Worm (Caenorhabditis elegans) whole organism, young adult: ENCODE measurements around the gene npr-29.

Source experiments
- B0261.1 ChIP-seq: sonication (generic microtip); optimal IDR thresholded peaks from 2 replicates; lab custom pipeline; 2016; ENCODE audit warnings: mild to moderate bottlenecking, missing genetic modification characterization, moderate library complexity, missing compliant biosample characterization
- B0336.3 ChIP-seq: fragments of 200-800 bp; sonication (Bioruptor generic); IDR thresholded peaks from 2 replicates; pipeline ENCODE4 v1.3.6; 2022; ENCODE audit warnings: missing genetic modification characterization, missing compliant biosample characterization
- D2030.7 ChIP-seq: fragments of 200-800 bp; sonication (Bioruptor generic); IDR thresholded peaks from 2 replicates; pipeline ENCODE4 v1.3.6; 2022; ENCODE audit warnings: missing genetic modification reagents, missing genetic modification characterization, missing compliant biosample characterization
- F23B12.7 ChIP-seq: sonication (generic microtip); optimal IDR thresholded peaks from 2 replicates; lab custom pipeline; 2017; ENCODE audit warnings: missing genetic modification characterization, mild to moderate bottlenecking, missing compliant biosample characterization, antibody characterized with exemption, moderate library complexity; ENCODE audit not compliant: insufficient read depth
- F37B4.10 ChIP-seq: fragments of 200-800 bp; sonication (Bioruptor generic); IDR thresholded peaks from 2 replicates; pipeline ENCODE4 v1.3.6; 2022; ENCODE audit warnings: missing genetic modification characterization, missing compliant biosample characterization
- F39B2.1 ChIP-seq: fragments of 200-800 bp; sonication (Bioruptor generic); IDR thresholded peaks from 2 replicates; pipeline ENCODE4 v1.3.6; 2022; ENCODE audit warnings: missing genetic modification reagents, missing genetic modification characterization, missing compliant biosample characterization
- F49E8.2 ChIP-seq: sonication (generic microtip); optimal IDR thresholded peaks from 3 replicates; lab custom pipeline; 2017; ENCODE audit warnings: missing genetic modification characterization, mild to moderate bottlenecking, missing compliant biosample characterization, antibody characterized with exemption, moderate library complexity; ENCODE audit not compliant: insufficient read depth
- K11D2.4 ChIP-seq: fragments of 200-800 bp; sonication (Bioruptor generic); IDR thresholded peaks from 2 replicates; pipeline ENCODE4 v1.3.6; 2022; ENCODE audit warnings: missing genetic modification reagents, missing genetic modification characterization, missing compliant biosample characterization
- T07F8.4 ChIP-seq: sonication (generic microtip); optimal IDR thresholded peaks from 2 replicates; lab custom pipeline; 2016; ENCODE audit warnings: mild to moderate bottlenecking, missing genetic modification characterization, moderate library complexity, missing compliant biosample characterization
- Y79H2A.3 ChIP-seq: fragments of 200-800 bp; sonication (Bioruptor generic); conservative IDR thresholded peaks from 2 replicates; pipeline ENCODE4 v1.3.6; 2022; ENCODE audit warnings: missing genetic modification reagents, missing genetic modification characterization, missing compliant biosample characterization
- ZK185.1 ChIP-seq: sonication (generic microtip); optimal IDR thresholded peaks from 2 replicates; lab custom pipeline; 2016; ENCODE audit warnings: mild to moderate bottlenecking, missing genetic modification characterization, missing compliant biosample characterization; ENCODE audit not compliant: poor library complexity, severe bottlenecking
- attf-3 ChIP-seq: fragments of 200-800 bp; sonication (Bioruptor generic); conservative IDR thresholded peaks from 2 replicates; pipeline ENCODE4 v1.3.6; 2022; ENCODE audit warnings: missing genetic modification reagents, missing genetic modification characterization, missing compliant biosample characterization
- attf-5 ChIP-seq: fragments of 200-800 bp; sonication (Bioruptor generic); optimal IDR thresholded peaks from 2 replicates; lab custom pipeline; 2018; ENCODE audit warnings: mild to moderate bottlenecking, missing genetic modification characterization, missing compliant biosample characterization
- ccch-3 ChIP-seq: fragments of 200-800 bp; sonication (Bioruptor generic); optimal IDR thresholded peaks from 2 replicates; lab custom pipeline; 2018; ENCODE audit warnings: mild to moderate bottlenecking, missing genetic modification characterization, missing compliant biosample characterization
- cebp-2 ChIP-seq: fragments of 200-800 bp; sonication (Bioruptor generic); IDR thresholded peaks from 2 replicates; pipeline ENCODE4 v1.3.6; 2022; ENCODE audit warnings: missing genetic modification characterization, missing compliant biosample characterization
- ceh-79 ChIP-seq: sonication (generic microtip); optimal IDR thresholded peaks from 2 replicates; lab custom pipeline; 2017; ENCODE audit warnings: mild to moderate bottlenecking, missing genetic modification characterization, missing compliant biosample characterization
- ceh-91 ChIP-seq: fragments of 200-800 bp; sonication (Bioruptor generic); IDR thresholded peaks from 2 replicates; pipeline ENCODE4 v1.3.6; 2022; ENCODE audit warnings: missing genetic modification reagents, missing genetic modification characterization, missing compliant biosample characterization
- dpff-1 ChIP-seq: sonication (generic microtip); optimal IDR thresholded peaks from 2 replicates; lab custom pipeline; 2017; ENCODE audit warnings: mild to moderate bottlenecking, missing genetic modification characterization, missing compliant biosample characterization
- ekl-4 ChIP-seq: fragments of 200-800 bp; sonication (Bioruptor generic); IDR thresholded peaks from 2 replicates; pipeline ENCODE4 v1.3.6; 2022; ENCODE audit warnings: missing genetic modification reagents, missing genetic modification characterization, missing compliant biosample characterization
- gei-17 ChIP-seq: fragments of 200-800 bp; sonication (Bioruptor generic); optimal IDR thresholded peaks from 2 replicates; lab custom pipeline; 2018; ENCODE audit warnings: mild to moderate bottlenecking, missing genetic modification characterization, missing compliant biosample characterization
- him-1 ChIP-seq: sonication (generic microtip); optimal IDR thresholded peaks from 2 replicates; lab custom pipeline; 2016; ENCODE audit warnings: missing genotype, missing genetic modification reagents, missing genetic modification characterization, missing compliant biosample characterization
- hmg-1.2 ChIP-seq: fragments of 200-800 bp; sonication (Bioruptor generic); IDR thresholded peaks from 2 replicates; pipeline ENCODE4 v1.3.6; 2022; ENCODE audit warnings: missing genetic modification reagents, missing genetic modification characterization, missing compliant biosample characterization
- hmg-20 ChIP-seq: fragments of 200-800 bp; sonication (Bioruptor generic); IDR thresholded peaks from 2 replicates; pipeline ENCODE4 v1.3.6; 2022; ENCODE audit warnings: missing genetic modification reagents, missing genetic modification characterization, missing compliant biosample characterization
- let-607 ChIP-seq, 2 experiments: fragments of 200-800 bp in 1 of 2; sonication (Bioruptor generic) in 1 of 2; sonication (generic microtip) in 1 of 2; optimal IDR thresholded peaks; 2 replicates each; lab custom pipeline; 2016 to 2018; ENCODE audit warnings: mild to moderate bottlenecking in 2 of 2, missing compliant biosample characterization in 2 of 2, missing genetic modification characterization in 2 of 2, moderate library complexity in 2 of 2, missing genotype in 1 of 2
- lin-35 ChIP-seq, 3 experiments: fragments of 150-350 bp in 2 of 3; sonication (generic microtip) in 1 of 3; optimal IDR thresholded peaks; 2 replicates each; lab custom pipeline; 2014 to 2018; ENCODE audit warnings: missing biosample characterization in 3 of 3, missing genetic modification characterization in 3 of 3, missing genetic modification reagents in 3 of 3
- lin-40 ChIP-seq: sonication (generic microtip); optimal IDR thresholded peaks from 2 replicates; lab custom pipeline; 2016; ENCODE audit warnings: missing genetic modification characterization, mild to moderate bottlenecking, missing compliant biosample characterization, missing genotype, missing genetic modification reagents
- lir-1 ChIP-seq: fragments of 200-800 bp; sonication (Bioruptor generic); conservative IDR thresholded peaks from 2 replicates; pipeline ENCODE4 v1.3.6; 2022; ENCODE audit warnings: missing genetic modification reagents, missing genetic modification characterization, missing compliant biosample characterization
- lsl-1 ChIP-seq: fragments of 200-800 bp; sonication (Bioruptor generic); optimal IDR thresholded peaks from 2 replicates; lab custom pipeline; 2018; ENCODE audit warnings: mild to moderate bottlenecking, missing genetic modification characterization, moderate library complexity, missing compliant biosample characterization
- madf-6 ChIP-seq: fragments of 200-800 bp; sonication (Bioruptor generic); IDR thresholded peaks from 2 replicates; pipeline ENCODE4 v1.3.6; 2022; ENCODE audit warnings: missing genetic modification reagents, missing genetic modification characterization, missing compliant biosample characterization
- madf-8 ChIP-seq: fragments of 200-800 bp; sonication (Bioruptor generic); conservative IDR thresholded peaks from 2 replicates; pipeline ENCODE4 v1.3.6; 2022; ENCODE audit warnings: missing genetic modification reagents, missing genetic modification characterization, missing compliant biosample characterization
- mcd-1 ChIP-seq: fragments of 200-800 bp; sonication (Bioruptor generic); IDR thresholded peaks from 2 replicates; pipeline ENCODE4 v1.3.6; 2022; ENCODE audit warnings: missing genetic modification reagents, missing genetic modification characterization, missing compliant biosample characterization
- nhr-80 ChIP-seq: sonication (generic microtip); optimal IDR thresholded peaks from 2 replicates; lab custom pipeline; 2016; ENCODE audit warnings: missing genetic modification characterization, missing compliant biosample characterization
- rcor-1 ChIP-seq: fragments of 200-800 bp; sonication (Bioruptor generic); IDR thresholded peaks from 2 replicates; pipeline ENCODE4 v1.3.6; 2022; ENCODE audit warnings: missing genetic modification reagents, missing genetic modification characterization, missing compliant biosample characterization
- repo-1 ChIP-seq: sonication (generic microtip); optimal IDR thresholded peaks from 2 replicates; lab custom pipeline; 2017; ENCODE audit warnings: mild to moderate bottlenecking, missing genetic modification characterization, missing compliant biosample characterization
- snpc-1.1 ChIP-seq: sonication (generic microtip); optimal IDR thresholded peaks from 2 replicates; lab custom pipeline; 2017; ENCODE audit warnings: missing genetic modification characterization, mild to moderate bottlenecking, missing compliant biosample characterization, antibody characterized with exemption, moderate library complexity, missing genotype, missing genetic modification reagents; ENCODE audit not compliant: insufficient read depth
- snpc-1.3 ChIP-seq: sonication (generic microtip); optimal IDR thresholded peaks from 2 replicates; lab custom pipeline; 2017; ENCODE audit warnings: missing genetic modification characterization, mild to moderate bottlenecking, missing compliant biosample characterization, antibody characterized with exemption, moderate library complexity, missing genotype, missing genetic modification reagents; ENCODE audit not compliant: insufficient read depth
- snpc-4 ChIP-seq, 5 experiments: fragments of 150-350 bp in 1 of 5; sonication (generic microtip) in 4 of 5; optimal IDR thresholded peaks; 2 replicates each; lab custom pipeline; 2014 to 2018; ENCODE audit warnings: missing genetic modification characterization in 5 of 5, missing biosample characterization in 3 of 5, antibody characterized with exemption in 2 of 5, mild to moderate bottlenecking in 2 of 5, missing compliant biosample characterization in 2 of 5, missing genotype in 2 of 5, moderate library complexity in 2 of 5, missing genetic modification reagents in 1 of 5
- somi-1 ChIP-seq: fragments of 200-800 bp; sonication (Bioruptor generic); optimal IDR thresholded peaks from 2 replicates; lab custom pipeline; 2018; ENCODE audit warnings: mild to moderate bottlenecking, missing genetic modification characterization, missing compliant biosample characterization
- tbx-9 ChIP-seq: sonication (generic microtip); optimal IDR thresholded peaks from 2 replicates; lab custom pipeline; 2016; ENCODE audit warnings: borderline replicate concordance, missing genetic modification characterization, inconsistent platforms, missing compliant biosample characterization
- unc-130 ChIP-seq: sonication (generic microtip); optimal IDR thresholded peaks from 2 replicates; lab custom pipeline; 2016; ENCODE audit warnings: missing genetic modification reagents, missing genetic modification characterization, missing compliant biosample characterization
- xnd-1 ChIP-seq: sonication (generic microtip); optimal IDR thresholded peaks from 2 replicates; lab custom pipeline; 2016; ENCODE audit warnings: missing genotype, missing genetic modification reagents, missing genetic modification characterization, missing compliant biosample characterization
- zim-3 ChIP-seq: sonication (generic microtip); optimal IDR thresholded peaks from 2 replicates; lab custom pipeline; 2017; ENCODE audit warnings: mild to moderate bottlenecking, missing genetic modification characterization, moderate library complexity, missing compliant biosample characterization
- ztf-18 ChIP-seq: sonication (generic microtip); optimal IDR thresholded peaks from 2 replicates; lab custom pipeline; 2016; ENCODE audit warnings: missing genotype, mild to moderate bottlenecking, missing genetic modification characterization, missing compliant biosample characterization
- ztf-22 ChIP-seq: fragments of 200-800 bp; sonication (Bioruptor generic); optimal IDR thresholded peaks from 2 replicates; lab custom pipeline; 2018; ENCODE audit warnings: mild to moderate bottlenecking, missing genetic modification characterization, moderate library complexity, missing compliant biosample characterization
- ztf-26 ChIP-seq: sonication (generic microtip); optimal IDR thresholded peaks from 2 replicates; lab custom pipeline; 2017; ENCODE audit warnings: missing genetic modification characterization, missing compliant biosample characterization
- ztf-6 ChIP-seq: fragments of 200-800 bp; sonication (Bioruptor generic); IDR thresholded peaks from 2 replicates; pipeline ENCODE4 v1.3.6; 2022; ENCODE audit warnings: missing genetic modification reagents, missing genetic modification characterization, missing compliant biosample characterization

Gene npr-29

ce11 chrIII:9228722-9229121 lies 13.5 kb upstream of the npr-29 start, which contains the start of gene rnr-1 (continued):
- no peak for TF ChIP-seq F23B12.7 (tag; lab: Kevin White, UChicago)
- no peak for TF ChIP-seq gei-17 (GFP tag; lab: Kevin White, UChicago)
- peak; percentile 98 for TF ChIP-seq madf-6 (GFP tag; lab: Robert Waterston, UW)
- TF ChIP-seq madf-8 (GFP tag; lab: Robert Waterston, UW) = peak; percentile 90
- no peak for TF ChIP-seq ztf-22 (GFP tag; lab: Kevin White, UChicago)
- TF ChIP-seq lir-1 = no peak
- peak; percentile 22; the same call in 1 of the 2 replicates for TF ChIP-seq B0336.3 (GFP tag; lab: Robert Waterston, UW)
- no peak for TF ChIP-seq zim-3 (tag; lab: Kevin White, UChicago)
- TF ChIP-seq ztf-26 = no peak
- TF ChIP-seq lin-35 (GFP tag; optimal IDR thresholded peaks at IDR 0.05; lab: Kevin White, UChicago) = no peak
- no peak for TF ChIP-seq snpc-4 (GFP tag; optimal IDR thresholded peaks at IDR 0.05; lab: Kevin White, UChicago)
- TF ChIP-seq snpc-4 (tag; optimal IDR thresholded peaks at IDR 0.05; lab: Kevin White, UChicago) = peak in 1 of 4 experiments; percentile 34
- TF ChIP-seq let-607 (tag; optimal IDR thresholded peaks at IDR 0.05; lab: Kevin White, UChicago) = no peak
- 0 out of 2 replicates have a peak, but pooled peaks have one; percentile 44 for TF ChIP-seq Y79H2A.3 (GFP tag; lab: Robert Waterston, UW)
- TF ChIP-seq ztf-6 (GFP tag; lab: Robert Waterston, UW) = no peak
- TF ChIP-seq xnd-1 (tag; lab: Kevin White, UChicago) = peak; percentile 97
- TF ChIP-seq F39B2.1 (GFP tag; lab: Robert Waterston, UW) = no peak
- TF ChIP-seq F37B4.10 (GFP tag; lab: Robert Waterston, UW) = no peak
- TF ChIP-seq lin-40 (tag; lab: Kevin White, UChicago) = no peak
- no peak for TF ChIP-seq ztf-18 (tag; lab: Kevin White, UChicago)
- peak; percentile 72 for TF ChIP-seq F49E8.2
- TF ChIP-seq ceh-91 (GFP tag; lab: Robert Waterston, UW) = peak; percentile 91
- peak; percentile 26 for TF ChIP-seq unc-130
- TF ChIP-seq ceh-79 (tag; lab: Kevin White, UChicago) = no peak
- TF ChIP-seq K11D2.4 (GFP tag; lab: Robert Waterston, UW) = no peak
- TF ChIP-seq hmg-1.2 (GFP tag; lab: Robert Waterston, UW) = peak; percentile 19; the same call in 1 of the 2 replicates
- no peak for TF ChIP-seq attf-3 (GFP tag; lab: Robert Waterston, UW)
- TF ChIP-seq tbx-9 = no peak

- no peak for TF ChIP-seq repo-1 (tag; lab: Kevin White, UChicago)
- no peak for TF ChIP-seq snpc-1.3
- TF ChIP-seq ccch-3 (GFP tag; lab: Kevin White, UChicago) = no peak
- no peak for TF ChIP-seq T07F8.4 (tag; lab: Kevin White, UChicago)
- no peak for TF ChIP-seq cebp-2 (GFP tag; lab: Robert Waterston, UW)
- peak; percentile 22 for TF ChIP-seq ZK185.1 (tag; lab: Kevin White, UChicago)
- TF ChIP-seq F39B2.1 (GFP tag; lab: Robert Waterston, UW) = no peak
- no peak for TF ChIP-seq lin-40 (tag; lab: Kevin White, UChicago)
- TF ChIP-seq him-1 = no peak
- no peak for TF ChIP-seq lin-35 (GFP tag; optimal IDR thresholded peaks at IDR 0.05; lab: Kevin White, UChicago)
- peak; percentile 1 for TF ChIP-seq attf-5 (GFP tag; lab: Kevin White, UChicago)
- no peak for TF ChIP-seq lsl-1
- TF ChIP-seq rcor-1 (GFP tag; lab: Robert Waterston, UW) = no peak
- TF ChIP-seq somi-1 = no peak
- no peak for TF ChIP-seq ekl-4
- no peak for TF ChIP-seq snpc-1.1 (tag; lab: Kevin White, UChicago)
- no peak for TF ChIP-seq B0261.1
- TF ChIP-seq dpff-1 (tag; lab: Kevin White, UChicago) = no peak
- TF ChIP-seq hmg-20 (GFP tag; lab: Robert Waterston, UW) = no peak
- TF ChIP-seq D2030.7 (GFP tag; lab: Robert Waterston, UW) = 0 out of 2 replicates have a peak, but pooled peaks have one; percentile 30
- peak; percentile 79 for TF ChIP-seq mcd-1 (GFP tag; lab: Robert Waterston, UW)
- TF ChIP-seq F37B4.10 (GFP tag; lab: Robert Waterston, UW) = no peak
- peak; percentile 20 for TF ChIP-seq nhr-80 (tag; lab: Kevin White, UChicago)
These were observed 12.9 kb upstream of the npr-29 start for ce11 chrIII:9228190-9228589.
